Fruit fly (Drosophila melanogaster): ENCODE data around the gene CG32641.

- TF ChIP-seq hbn (GFP tag; IDR thresholded peaks at IDR 0.05; ENCODE audit: partially characterized antibody) (no peak), CG6683 (GFP tag; optimal IDR thresholded peaks at IDR 0.05) (no peak), otp (GFP tag; IDR thresholded peaks at IDR 0.05) (no peak)
These were observed 25.1 kb downstream of the CG32641 start for dm6 chrX:13209410-13209809.

Measured in whole organism, embryonic.